Worm (Caenorhabditis elegans) whole organism, L1 larva: ENCODE measurements around the gene Y5H2A.1.

ENCODE experiments used
- C04F5.9 ChIP-seq: sonication (generic microtip); optimal IDR thresholded peaks from 2 replicates; lab custom pipeline; 2016; ENCODE audit warnings: missing genetic modification characterization, missing compliant biosample characterization
- C34B4.2 ChIP-seq: sonication (generic microtip); optimal IDR thresholded peaks from 2 replicates; lab custom pipeline; 2017; ENCODE audit warnings: mild to moderate bottlenecking, missing genetic modification characterization, missing compliant biosample characterization
- Y116A8C.19 ChIP-seq: sonication (generic microtip); optimal IDR thresholded peaks from 2 replicates; lab custom pipeline; 2016; ENCODE audit warnings: missing compliant biosample characterization, missing genetic modification characterization, borderline replicate concordance
- aha-1 ChIP-seq: fragments of 150-350 bp; optimal IDR thresholded peaks from 2 replicates; lab custom pipeline; 2014; ENCODE audit warnings: missing biosample characterization, missing genetic modification characterization
- aly-2 ChIP-seq: fragments of 150-350 bp; optimal IDR thresholded peaks from 2 replicates; lab custom pipeline; 2014; ENCODE audit warnings: missing biosample characterization, missing genetic modification characterization
- ceh-82 ChIP-seq, 3 experiments: fragments of 150-350 bp in 1 of 3; sonication (generic microtip) in 2 of 3; optimal IDR thresholded peaks; 2 replicates each; lab custom pipeline; 2014 to 2017; ENCODE audit warnings: missing biosample characterization in 3 of 3, missing genetic modification characterization in 3 of 3
- ceh-90 ChIP-seq: sonication (generic microtip); optimal IDR thresholded peaks from 2 replicates; lab custom pipeline; 2016; ENCODE audit warnings: missing genetic modification characterization, missing compliant biosample characterization
- dpl-1 ChIP-seq, 3 experiments: fragments of 150-350 bp in 2 of 3; sonication (generic microtip) in 1 of 3; optimal IDR thresholded peaks; 2 replicates each; lab custom pipeline; 2014 to 2017; ENCODE audit warnings: missing biosample characterization in 3 of 3, missing genetic modification characterization in 3 of 3, missing genetic modification reagents in 3 of 3
- dsc-1 ChIP-seq: sonication (generic microtip); optimal IDR thresholded peaks from 2 replicates; lab custom pipeline; 2016; ENCODE audit warnings: mild to moderate bottlenecking, missing genetic modification characterization, missing compliant biosample characterization
- efl-1 ChIP-seq, 4 experiments: fragments of 150-350 bp; optimal IDR thresholded peaks in 3 of 4; peaks in 1 of 4; 1 replicate in 1 of 4; 2 replicates in 3 of 4; lab custom pipeline; 2014; ENCODE audit warnings: missing biosample characterization in 2 of 4, missing genetic modification characterization in 2 of 4, missing genetic modification reagents in 2 of 4
- egl-27 ChIP-seq, 2 experiments: fragments of 150-350 bp in 1 of 2; sonication (generic microtip); optimal IDR thresholded peaks; 3 replicates each; lab custom pipeline; 2017 to 2018; ENCODE audit warnings: missing biosample characterization in 2 of 2, missing genetic modification characterization in 2 of 2, missing genetic modification reagents in 2 of 2
- elt-2 ChIP-seq: sonication (generic microtip); optimal IDR thresholded peaks from 2 replicates; lab custom pipeline; 2016; ENCODE audit warnings: missing genetic modification characterization, mild to moderate bottlenecking, inconsistent platforms, missing compliant biosample characterization, missing genetic modification reagents
- elt-3 ChIP-seq, 6 experiments: fragments of 150-350 bp in 1 of 6; sonication (generic microtip); optimal IDR thresholded peaks; 2 replicates each; lab custom pipeline; 2017 to 2018; ENCODE audit warnings: missing biosample characterization in 6 of 6, missing genetic modification characterization in 6 of 6, inconsistent platforms in 1 of 6
- ets-5 ChIP-seq: fragments of 200-800 bp; sonication (Bioruptor generic); IDR thresholded peaks from 2 replicates; pipeline ENCODE4 v1.3.6; 2022; ENCODE audit warnings: missing genetic modification characterization, missing compliant biosample characterization
- fkh-10 ChIP-seq: sonication (generic microtip); optimal IDR thresholded peaks from 2 replicates; lab custom pipeline; 2017; ENCODE audit warnings: missing biosample characterization, missing genetic modification reagents, missing genetic modification characterization
- fkh-8 ChIP-seq: sonication (generic microtip); optimal IDR thresholded peaks from 2 replicates; lab custom pipeline; 2016; ENCODE audit warnings: mild to moderate bottlenecking, missing genetic modification characterization, missing compliant biosample characterization
- fos-1 ChIP-seq: fragments of 150-350 bp; optimal IDR thresholded peaks from 2 replicates; lab custom pipeline; 2014; ENCODE audit warnings: missing biosample characterization, missing genetic modification characterization
- grh-1 ChIP-seq: fragments of 200-800 bp; sonication (Bioruptor generic); IDR thresholded peaks from 2 replicates; pipeline ENCODE4 v1.3.6; 2022; ENCODE audit warnings: missing genetic modification reagents, missing genetic modification characterization, missing compliant biosample characterization
- hlh-17 ChIP-seq: fragments of 200-800 bp; sonication (Bioruptor generic); optimal IDR thresholded peaks from 2 replicates; lab custom pipeline; 2018; ENCODE audit warnings: missing genetic modification characterization, mild to moderate bottlenecking, missing compliant biosample characterization, moderate library complexity, borderline replicate concordance
- jun-1 ChIP-seq: fragments of 150-350 bp; optimal IDR thresholded peaks from 2 replicates; lab custom pipeline; 2014; ENCODE audit warnings: missing biosample characterization, missing genetic modification reagents, missing genetic modification characterization
- lin-13 ChIP-seq: fragments of 150-350 bp; optimal IDR thresholded peaks from 2 replicates; lab custom pipeline; 2014; ENCODE audit warnings: missing biosample characterization, missing genetic modification reagents, missing genetic modification characterization
- lin-14 ChIP-seq: fragments of 200-800 bp; sonication (Bioruptor generic); optimal IDR thresholded peaks from 2 replicates; lab custom pipeline; 2018; ENCODE audit warnings: mild to moderate bottlenecking, missing genetic modification characterization, moderate library complexity, missing compliant biosample characterization
- lin-35 ChIP-seq, 2 experiments: fragments of 150-350 bp; optimal IDR thresholded peaks; 2 replicates each; lab custom pipeline; 2014; ENCODE audit warnings: missing biosample characterization in 2 of 2, missing genetic modification characterization in 2 of 2, missing genetic modification reagents in 2 of 2
- lin-39 ChIP-seq: fragments of 150-350 bp; optimal IDR thresholded peaks from 2 replicates; lab custom pipeline; 2014; ENCODE audit warnings: missing biosample characterization, missing genetic modification reagents, missing genetic modification characterization
- mef-2 ChIP-seq: fragments of 150-350 bp; optimal IDR thresholded peaks from 2 replicates; lab custom pipeline; 2014; ENCODE audit warnings: missing biosample characterization, missing genetic modification characterization
- mep-1 ChIP-seq: fragments of 150-350 bp; optimal IDR thresholded peaks from 2 replicates; lab custom pipeline; 2014; ENCODE audit warnings: missing biosample characterization, missing genetic modification characterization
- nhr-12 ChIP-seq: sonication (generic microtip); optimal IDR thresholded peaks from 2 replicates; lab custom pipeline; 2017; ENCODE audit warnings: missing biosample characterization, missing genetic modification characterization
- nhr-20 ChIP-seq: sonication (generic microtip); optimal IDR thresholded peaks from 2 replicates; lab custom pipeline; 2016; ENCODE audit warnings: mild to moderate bottlenecking, missing genetic modification characterization, missing compliant biosample characterization
- nhr-237 ChIP-seq: fragments of 150-350 bp; optimal IDR thresholded peaks from 2 replicates; lab custom pipeline; 2014; ENCODE audit warnings: missing biosample characterization, missing genetic modification characterization
- nhr-28 ChIP-seq: fragments of 150-350 bp; optimal IDR thresholded peaks from 2 replicates; lab custom pipeline; 2014; ENCODE audit warnings: missing biosample characterization, missing genetic modification characterization
- nhr-47 ChIP-seq: sonication (generic microtip); optimal IDR thresholded peaks from 2 replicates; lab custom pipeline; 2016; ENCODE audit warnings: mild to moderate bottlenecking, missing genetic modification characterization, moderate library complexity, missing compliant biosample characterization
- nhr-71 ChIP-seq: sonication (generic microtip); optimal IDR thresholded peaks from 2 replicates; lab custom pipeline; 2016; ENCODE audit warnings: mild to moderate bottlenecking, missing genetic modification characterization, moderate library complexity, missing compliant biosample characterization
- nhr-76 ChIP-seq: sonication (generic microtip); optimal IDR thresholded peaks from 2 replicates; lab custom pipeline; 2017; ENCODE audit warnings: missing biosample characterization, missing genetic modification characterization
- nhr-84 ChIP-seq: sonication (generic microtip); optimal IDR thresholded peaks from 2 replicates; lab custom pipeline; 2017; ENCODE audit warnings: missing biosample characterization, missing genetic modification characterization
- nhr-85 ChIP-seq: sonication (generic microtip); peaks from one replicate; lab custom pipeline; 2016; ENCODE audit warnings: missing genetic modification characterization, inconsistent platforms, missing compliant biosample characterization
- nhr-90 ChIP-seq: sonication (generic microtip); optimal IDR thresholded peaks from 2 replicates; lab custom pipeline; 2016; ENCODE audit warnings: mild to moderate bottlenecking, missing genetic modification characterization, missing compliant biosample characterization; ENCODE audit not compliant: poor library complexity
- rnt-1 ChIP-seq: sonication (generic microtip); optimal IDR thresholded peaks from 2 replicates; lab custom pipeline; 2016; ENCODE audit warnings: mild to moderate bottlenecking, missing genetic modification characterization, moderate library complexity, missing compliant biosample characterization
- snpc-4 ChIP-seq: fragments of 150-350 bp; optimal IDR thresholded peaks from 2 replicates; lab custom pipeline; 2014; ENCODE audit warnings: missing biosample characterization, missing genetic modification characterization
- snu-23 ChIP-seq: sonication (generic microtip); optimal IDR thresholded peaks from 2 replicates; lab custom pipeline; 2016; ENCODE audit warnings: missing genetic modification characterization, missing compliant biosample characterization
- sox-4 ChIP-seq: sonication (generic microtip); optimal IDR thresholded peaks from 2 replicates; lab custom pipeline; 2016; ENCODE audit warnings: missing genetic modification characterization, missing compliant biosample characterization
- swsn-7 ChIP-seq: sonication (generic microtip); optimal IDR thresholded peaks from 2 replicates; lab custom pipeline; 2016; ENCODE audit warnings: missing genetic modification characterization, missing compliant biosample characterization
- tbx-2 ChIP-seq: sonication (generic microtip); optimal IDR thresholded peaks from 2 replicates; lab custom pipeline; 2016; ENCODE audit warnings: missing genetic modification characterization, missing compliant biosample characterization
- tlp-1 ChIP-seq: fragments of 150-350 bp; optimal IDR thresholded peaks from 2 replicates; lab custom pipeline; 2014; ENCODE audit warnings: missing biosample characterization, missing genetic modification characterization
- unc-130 ChIP-seq: fragments of 150-350 bp; optimal IDR thresholded peaks from 2 replicates; lab custom pipeline; 2017; ENCODE audit warnings: missing biosample characterization, missing genetic modification characterization, inconsistent platforms
- unc-62 ChIP-seq: fragments of 150-350 bp; optimal IDR thresholded peaks from 2 replicates; lab custom pipeline; 2014; ENCODE audit warnings: missing biosample characterization, missing genetic modification reagents, missing genetic modification characterization
- unc-86 ChIP-seq: sonication (generic microtip); optimal IDR thresholded peaks from 2 replicates; lab custom pipeline; 2016; ENCODE audit warnings: missing genetic modification characterization, missing compliant biosample characterization
- unc-98 ChIP-seq: fragments of 200-800 bp; sonication (Bioruptor generic); IDR thresholded peaks from 2 replicates; pipeline ENCODE4 v1.3.6; 2022; ENCODE audit warnings: missing genetic modification characterization, missing compliant biosample characterization
- zag-1 ChIP-seq: fragments of 150-350 bp; optimal IDR thresholded peaks from 2 replicates; lab custom pipeline; 2014; ENCODE audit warnings: missing biosample characterization, missing genetic modification characterization

Y5H2A.1 gene

DNA sequence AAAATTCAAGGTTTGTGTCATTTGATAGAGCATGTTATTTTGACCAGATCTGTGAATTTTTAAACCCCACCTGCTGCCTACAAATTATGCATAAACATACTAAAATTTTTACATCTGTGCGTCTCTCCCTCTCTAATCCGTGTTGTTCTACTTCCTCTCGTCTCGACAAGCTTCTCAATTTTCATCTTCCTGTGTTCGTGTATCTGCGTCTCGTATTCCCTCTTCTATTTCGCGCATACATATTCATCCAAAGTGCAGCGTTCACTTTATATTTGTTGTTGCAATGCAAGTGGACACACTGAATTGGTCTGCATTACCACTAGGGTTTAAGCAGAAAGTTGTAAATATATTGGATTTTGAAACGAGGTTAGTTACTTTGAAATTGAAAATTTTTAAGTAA, 6.9 kb upstream of the Y5H2A.1 start, which contains the start of gene fbxa-137:
Gene fbxa-137 (plus strand): TSS at position 274 of the 400 bp plus-strand sequence.
- TF ChIP-seq lin-14 (GFP tag; lab: Kevin White, UChicago) = peak; percentile 14
- TF ChIP-seq ceh-90 = no peak

DNA sequence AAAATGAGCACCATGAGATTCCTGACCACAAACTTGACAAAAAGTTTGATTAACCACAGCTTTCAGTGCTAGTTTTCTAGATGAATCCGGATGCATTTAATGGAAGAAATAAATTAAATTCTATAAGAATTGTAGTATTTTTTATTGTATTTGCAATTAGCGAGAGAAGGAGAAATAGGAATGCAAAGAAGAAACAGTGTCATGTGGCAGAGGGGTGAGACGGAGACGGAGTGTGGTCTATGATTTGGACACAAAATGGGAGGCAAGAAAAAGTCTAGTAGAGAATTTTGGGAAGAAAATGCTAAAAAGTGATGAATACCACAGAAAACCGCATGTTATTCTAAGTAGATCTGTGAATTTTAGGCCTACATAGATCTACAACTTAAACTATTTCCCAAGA, 6.4 kb upstream of the Y5H2A.1 start, which contains the start of gene nhr-59:
Gene nhr-59 (minus strand): TSS at position 214 of the 400 bp plus-strand sequence.
- TF ChIP-seq dsc-1 (tag; lab: Kevin White, UChicago) (no peak), hlh-17 (no peak), dpl-1 (GFP tag; optimal IDR thresholded peaks at IDR 0.05; lab: Kevin White, UChicago) (peak in 1 of 3 experiments; percentile 11), grh-1 (GFP tag; lab: Robert Waterston, UW) (no peak), fkh-8 (tag; lab: Kevin White, UChicago) (no peak), nhr-237 (tag; lab: Kevin White, UChicago) (no peak), nhr-90 (tag; lab: Kevin White, UChicago) (no peak), lin-39 (tag; lab: Kevin White, UChicago) (no peak), lin-35 (GFP tag; optimal IDR thresholded peaks at IDR 0.05; lab: Kevin White, UChicago) (peak in 1 of 2 experiments; percentile 56), nhr-12 (tag; lab: Kevin White, UChicago) (no peak), Y116A8C.19 (no peak), nhr-85 (tag; lab: Kevin White, UChicago) (no peak), nhr-28 (tag; lab: Kevin White, UChicago) (no peak), zag-1 (tag; lab: Kevin White, UChicago) (no peak), mef-2 (tag; lab: Kevin White, UChicago) (no peak), lin-14 (GFP tag; lab: Kevin White, UChicago) (peak; percentile 68), fos-1 (tag; lab: Kevin White, UChicago) (no peak), unc-62 (GFP tag; lab: Kevin White, UChicago) (no peak), nhr-84 (tag; lab: Kevin White, UChicago) (no peak), nhr-20 (tag; lab: Kevin White, UChicago) (peak; percentile 53), C04F5.9 (no peak), nhr-71 (peak; percentile 22), ceh-90 (no peak), mep-1 (peak; percentile 0), snpc-4 (tag; lab: Kevin White, UChicago) (no peak), unc-130 (tag; lab: Kevin White, UChicago) (no peak), fkh-10 (GFP tag; lab: Kevin White, UChicago) (no peak), C34B4.2 (tag; lab: Kevin White, UChicago) (no peak), unc-98 (GFP tag; lab: Robert Waterston, UW) (no peak), lin-13 (GFP tag; lab: Kevin White, UChicago) (no peak), aly-2 (peak; percentile 15), aha-1 (no peak), jun-1 (tag; lab: Kevin White, UChicago) (no peak), elt-3 (tag; optimal IDR thresholded peaks at IDR 0.05; lab: Kevin White, UChicago) (no peak), tbx-2 (tag; lab: Kevin White, UChicago) (no peak), tlp-1 (tag; lab: Kevin White, UChicago) (no peak), rnt-1 (tag; lab: Kevin White, UChicago) (no peak), efl-1 (optimal IDR thresholded peaks at IDR 0.05; lab: Kevin White, UChicago) (peak in 1 of 2 experiments; percentile 7), efl-1 (GFP tag; optimal IDR thresholded peaks at IDR 0.05 in 1 of 2; lab: Kevin White, UChicago) (no peak), elt-2 (tag; lab: Kevin White, UChicago) (no peak)

DNA sequence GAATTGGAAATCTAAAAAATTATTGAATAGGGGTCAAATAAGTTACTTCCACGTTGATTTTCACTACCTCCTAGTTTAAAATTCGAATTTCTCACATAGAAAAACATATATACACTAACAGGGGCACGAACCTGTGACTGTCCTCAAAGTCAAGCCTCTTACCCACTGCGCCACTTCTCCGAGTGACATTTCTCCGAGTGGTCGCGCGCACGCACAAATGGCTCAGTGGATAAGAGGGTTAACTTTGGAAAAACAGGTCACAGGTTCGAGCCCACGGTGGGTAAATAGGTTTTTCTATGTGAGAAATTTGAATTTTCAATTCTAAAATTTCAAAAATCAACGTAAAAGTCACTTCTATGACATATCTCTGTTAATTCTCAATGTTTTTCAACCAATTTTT, 5.6 kb upstream of the Y5H2A.1 start:
- TF ChIP-seq lin-13 (GFP tag; lab: Kevin White, UChicago) (peak; percentile 25), tlp-1 (tag; lab: Kevin White, UChicago) (no peak), aha-1 (no peak), fkh-8 (tag; lab: Kevin White, UChicago) (peak; percentile 19), nhr-47 (tag; lab: Kevin White, UChicago) (no peak), snu-23 (GFP tag; lab: Kevin White, UChicago) (peak; percentile 19), nhr-20 (tag; lab: Kevin White, UChicago) (peak; percentile 13), nhr-76 (tag; lab: Kevin White, UChicago) (no peak), elt-2 (tag; lab: Kevin White, UChicago) (no peak), unc-86 (tag; lab: Kevin White, UChicago) (no peak), efl-1 (optimal IDR thresholded peaks at IDR 0.05; lab: Kevin White, UChicago) (no peak), efl-1 (GFP tag; optimal IDR thresholded peaks at IDR 0.05 in 1 of 2; lab: Kevin White, UChicago) (peak in 1 of 2 experiments; percentile 81), nhr-71 (peak; percentile 21), Y116A8C.19 (no peak), nhr-85 (tag; lab: Kevin White, UChicago) (peak; percentile 42), swsn-7 (tag; lab: Kevin White, UChicago) (no peak), ets-5 (GFP tag; lab: Robert Waterston, UW) (no peak), dpl-1 (GFP tag; optimal IDR thresholded peaks at IDR 0.05; lab: Kevin White, UChicago) (no peak), egl-27 (tag; optimal IDR thresholded peaks at IDR 0.05; lab: Kevin White, UChicago) (no peak), ceh-82 (tag; optimal IDR thresholded peaks at IDR 0.05; lab: Kevin White, UChicago) (peak in 1 of 3 experiments; percentile 21), sox-4 (tag; lab: Kevin White, UChicago) (no peak)
